Worm (Caenorhabditis elegans) whole organism, young adult: ENCODE measurements around the gene tsp-16.

Experiments used
- B0336.3 ChIP-seq: fragments of 200-800 bp; sonication (Bioruptor generic); IDR thresholded peaks from 2 replicates; pipeline ENCODE4 v1.3.6; 2022; ENCODE audit warnings: missing genetic modification characterization, missing compliant biosample characterization
- C06A6.2 ChIP-seq: fragments of 200-800 bp; sonication (Bioruptor generic); conservative IDR thresholded peaks from 2 replicates; pipeline ENCODE4 v1.3.6; 2022; ENCODE audit warnings: missing genetic modification characterization, missing compliant biosample characterization
- D2030.7 ChIP-seq: fragments of 200-800 bp; sonication (Bioruptor generic); IDR thresholded peaks from 2 replicates; pipeline ENCODE4 v1.3.6; 2022; ENCODE audit warnings: missing genetic modification reagents, missing genetic modification characterization, missing compliant biosample characterization
- F22D6.2 ChIP-seq: sonication (generic microtip); optimal IDR thresholded peaks from 2 replicates; lab custom pipeline; 2016; ENCODE audit warnings: mild to moderate bottlenecking, missing genetic modification characterization, missing compliant biosample characterization
- F37B4.10 ChIP-seq: fragments of 200-800 bp; sonication (Bioruptor generic); IDR thresholded peaks from 2 replicates; pipeline ENCODE4 v1.3.6; 2022; ENCODE audit warnings: missing genetic modification characterization, missing compliant biosample characterization
- F39B2.1 ChIP-seq: fragments of 200-800 bp; sonication (Bioruptor generic); IDR thresholded peaks from 2 replicates; pipeline ENCODE4 v1.3.6; 2022; ENCODE audit warnings: missing genetic modification reagents, missing genetic modification characterization, missing compliant biosample characterization
- F57C9.4 ChIP-seq: sonication (generic microtip); optimal IDR thresholded peaks from 2 replicates; lab custom pipeline; 2017; ENCODE audit warnings: mild to moderate bottlenecking, missing genetic modification characterization, missing compliant biosample characterization
- K11D2.4 ChIP-seq: fragments of 200-800 bp; sonication (Bioruptor generic); IDR thresholded peaks from 2 replicates; pipeline ENCODE4 v1.3.6; 2022; ENCODE audit warnings: missing genetic modification reagents, missing genetic modification characterization, missing compliant biosample characterization
- T26A5.8 ChIP-seq: sonication (generic microtip); optimal IDR thresholded peaks from 2 replicates; lab custom pipeline; 2016; ENCODE audit warnings: missing genetic modification characterization, missing compliant biosample characterization
- Y67H2A.10 ChIP-seq: fragments of 200-800 bp; sonication (Bioruptor generic); conservative IDR thresholded peaks from 2 replicates; pipeline ENCODE4 v1.3.6; 2022; ENCODE audit warnings: missing genetic modification reagents, missing genetic modification characterization, missing compliant biosample characterization
- Y95B8A.8 ChIP-seq: fragments of 200-800 bp; sonication (Bioruptor generic); IDR thresholded peaks from 2 replicates; pipeline ENCODE4 v1.3.6; 2022; ENCODE audit warnings: missing genetic modification reagents, missing genetic modification characterization, missing compliant biosample characterization
- attf-5 ChIP-seq: fragments of 200-800 bp; sonication (Bioruptor generic); optimal IDR thresholded peaks from 2 replicates; lab custom pipeline; 2018; ENCODE audit warnings: mild to moderate bottlenecking, missing genetic modification characterization, missing compliant biosample characterization
- attf-6 ChIP-seq: fragments of 200-800 bp; sonication (Bioruptor generic); IDR thresholded peaks from 2 replicates; pipeline ENCODE4 v1.3.6; 2022; ENCODE audit warnings: missing genetic modification reagents, missing genetic modification characterization, missing compliant biosample characterization
- bed-2 ChIP-seq: fragments of 200-800 bp; sonication (Bioruptor generic); IDR thresholded peaks from 2 replicates; pipeline ENCODE4 v1.3.6; 2022; ENCODE audit warnings: missing genetic modification reagents, missing genetic modification characterization, missing compliant biosample characterization
- cebp-1 ChIP-seq, 2 experiments: fragments of 200-800 bp in 1 of 2; sonication (Bioruptor generic) in 1 of 2; sonication (generic microtip) in 1 of 2; IDR thresholded peaks in 1 of 2; optimal IDR thresholded peaks in 1 of 2; 2 replicates each; pipeline versions ENCODE4 v1.3.6 to Lab custom; 2017 to 2022; ENCODE audit warnings: missing compliant biosample characterization in 2 of 2, missing genetic modification characterization in 2 of 2, mild to moderate bottlenecking in 1 of 2, missing genetic modification reagents in 1 of 2, moderate library complexity in 1 of 2
- ceh-79 ChIP-seq: sonication (generic microtip); optimal IDR thresholded peaks from 2 replicates; lab custom pipeline; 2017; ENCODE audit warnings: mild to moderate bottlenecking, missing genetic modification characterization, missing compliant biosample characterization
- die-1 ChIP-seq: sonication (generic microtip); optimal IDR thresholded peaks from 2 replicates; lab custom pipeline; 2016; ENCODE audit warnings: missing genotype, mild to moderate bottlenecking, missing genetic modification characterization, missing compliant biosample characterization
- efl-1 ChIP-seq: fragments of 150-350 bp; optimal IDR thresholded peaks from 2 replicates; lab custom pipeline; 2014; ENCODE audit warnings: missing biosample characterization, missing genetic modification reagents, missing genetic modification characterization
- hlh-12 ChIP-seq: sonication (generic microtip); optimal IDR thresholded peaks from 2 replicates; lab custom pipeline; 2016; ENCODE audit warnings: missing genetic modification characterization, missing compliant biosample characterization
- hmg-1.2 ChIP-seq: fragments of 200-800 bp; sonication (Bioruptor generic); IDR thresholded peaks from 2 replicates; pipeline ENCODE4 v1.3.6; 2022; ENCODE audit warnings: missing genetic modification reagents, missing genetic modification characterization, missing compliant biosample characterization
- let-526 ChIP-seq: fragments of 200-800 bp; sonication (Bioruptor generic); IDR thresholded peaks from 2 replicates; pipeline ENCODE4 v1.3.6; 2022; ENCODE audit warnings: missing genetic modification reagents, missing genetic modification characterization, missing compliant biosample characterization
- lin-35 ChIP-seq, 3 experiments: fragments of 150-350 bp in 2 of 3; sonication (generic microtip) in 1 of 3; optimal IDR thresholded peaks; 2 replicates each; lab custom pipeline; 2014 to 2018; ENCODE audit warnings: missing biosample characterization in 3 of 3, missing genetic modification characterization in 3 of 3, missing genetic modification reagents in 3 of 3
- lin-40 ChIP-seq: sonication (generic microtip); optimal IDR thresholded peaks from 2 replicates; lab custom pipeline; 2016; ENCODE audit warnings: missing genetic modification characterization, mild to moderate bottlenecking, missing compliant biosample characterization, missing genotype, missing genetic modification reagents
- madf-6 ChIP-seq: fragments of 200-800 bp; sonication (Bioruptor generic); IDR thresholded peaks from 2 replicates; pipeline ENCODE4 v1.3.6; 2022; ENCODE audit warnings: missing genetic modification reagents, missing genetic modification characterization, missing compliant biosample characterization
- nfya-2 ChIP-seq: fragments of 200-800 bp; sonication (Bioruptor generic); IDR thresholded peaks from 2 replicates; pipeline ENCODE4 v1.3.6; 2022; ENCODE audit warnings: missing genetic modification reagents, missing genetic modification characterization, missing compliant biosample characterization
- nfyb-1 ChIP-seq: fragments of 200-800 bp; sonication (Bioruptor generic); IDR thresholded peaks from 2 replicates; pipeline ENCODE4 v1.3.6; 2022; ENCODE audit warnings: missing genetic modification reagents, missing genetic modification characterization, missing compliant biosample characterization
- nhr-179 ChIP-seq: sonication (generic microtip); optimal IDR thresholded peaks from 2 replicates; lab custom pipeline; 2016; ENCODE audit warnings: mild to moderate bottlenecking, missing genetic modification characterization, missing compliant biosample characterization
- nhr-90 ChIP-seq: sonication (generic microtip); optimal IDR thresholded peaks from 2 replicates; lab custom pipeline; 2016; ENCODE audit warnings: missing genotype, mild to moderate bottlenecking, missing genetic modification characterization, missing compliant biosample characterization
- sea-2 ChIP-seq: fragments of 200-800 bp; sonication (Bioruptor generic); IDR thresholded peaks from 2 replicates; pipeline ENCODE4 v1.3.6; 2022; ENCODE audit warnings: missing genetic modification characterization, missing compliant biosample characterization
- snpc-1.3 ChIP-seq: sonication (generic microtip); optimal IDR thresholded peaks from 2 replicates; lab custom pipeline; 2017; ENCODE audit warnings: missing genetic modification characterization, mild to moderate bottlenecking, missing compliant biosample characterization, antibody characterized with exemption, moderate library complexity, missing genotype, missing genetic modification reagents; ENCODE audit not compliant: insufficient read depth
- sptf-2 ChIP-seq: fragments of 200-800 bp; sonication (Bioruptor generic); optimal IDR thresholded peaks from 2 replicates; lab custom pipeline; 2018; ENCODE audit warnings: mild to moderate bottlenecking, missing genetic modification characterization, missing compliant biosample characterization
- unc-130 ChIP-seq: sonication (generic microtip); optimal IDR thresholded peaks from 2 replicates; lab custom pipeline; 2016; ENCODE audit warnings: missing genetic modification reagents, missing genetic modification characterization, missing compliant biosample characterization
- unc-62 ChIP-seq: fragments of 150-350 bp; optimal IDR thresholded peaks from 2 replicates; lab custom pipeline; 2014; ENCODE audit warnings: missing biosample characterization, missing genetic modification reagents, missing genetic modification characterization
- zfh-2 ChIP-seq: fragments of 200-800 bp; sonication (Bioruptor generic); conservative IDR thresholded peaks from 2 replicates; pipeline ENCODE4 v1.3.6; 2022; ENCODE audit warnings: missing genetic modification reagents, missing genetic modification characterization, missing compliant biosample characterization
- ztf-18 ChIP-seq: sonication (generic microtip); optimal IDR thresholded peaks from 2 replicates; lab custom pipeline; 2016; ENCODE audit warnings: missing genotype, mild to moderate bottlenecking, missing genetic modification characterization, missing compliant biosample characterization
- ztf-22 ChIP-seq: fragments of 200-800 bp; sonication (Bioruptor generic); optimal IDR thresholded peaks from 2 replicates; lab custom pipeline; 2018; ENCODE audit warnings: mild to moderate bottlenecking, missing genetic modification characterization, moderate library complexity, missing compliant biosample characterization
- ztf-25 ChIP-seq: fragments of 200-800 bp; sonication (Bioruptor generic); IDR thresholded peaks from 2 replicates; pipeline ENCODE4 v1.3.6; 2022; ENCODE audit warnings: missing genetic modification reagents, missing genetic modification characterization, missing compliant biosample characterization
- ztf-28 ChIP-seq: fragments of 200-800 bp; sonication (Bioruptor generic); IDR thresholded peaks from 2 replicates; pipeline ENCODE4 v1.3.6; 2022; ENCODE audit warnings: missing genetic modification reagents, missing genetic modification characterization, missing compliant biosample characterization
- ztf-3 ChIP-seq: fragments of 200-800 bp; sonication (Bioruptor generic); optimal IDR thresholded peaks from 2 replicates; lab custom pipeline; 2018; ENCODE audit warnings: mild to moderate bottlenecking, missing genetic modification characterization, missing compliant biosample characterization
- ztf-6 ChIP-seq: fragments of 200-800 bp; sonication (Bioruptor generic); IDR thresholded peaks from 2 replicates; pipeline ENCODE4 v1.3.6; 2022; ENCODE audit warnings: missing genetic modification reagents, missing genetic modification characterization, missing compliant biosample characterization

The tsp-16 gene

DNA sequence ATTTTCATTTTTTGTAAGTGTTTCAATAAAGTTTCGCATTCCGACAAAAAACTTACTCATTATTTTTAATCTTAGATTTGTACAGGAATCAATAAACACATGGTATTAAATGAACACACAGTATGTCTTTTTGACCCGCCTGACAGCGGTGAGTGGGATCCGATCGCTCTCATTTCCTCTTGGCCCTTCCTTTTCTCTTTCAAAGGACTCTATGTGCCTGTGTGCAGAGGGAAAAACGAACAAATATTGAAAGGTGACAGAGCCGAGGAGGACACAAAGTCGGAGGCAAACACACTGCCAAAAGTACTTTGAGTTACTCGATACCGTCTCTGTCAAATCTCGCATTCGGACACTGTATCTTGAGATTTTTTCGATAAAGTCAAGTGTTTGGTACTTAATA lies at the start of gene tsp-16, which contains the start of gene F01E11.20:
tsp-16 (minus strand) TSS at position 173 of the 400 bp plus-strand sequence.
F01E11.20 (minus strand) TSS at position 101 of the 400 bp plus-strand sequence.
- no peak for TF ChIP-seq T26A5.8 (tag; lab: Kevin White, UChicago)
- no peak for TF ChIP-seq madf-6 (GFP tag; lab: Robert Waterston, UW)
- TF ChIP-seq lin-40 (tag; lab: Kevin White, UChicago) = no peak
- TF ChIP-seq snpc-1.3 (tag; lab: Kevin White, UChicago) = no peak
- TF ChIP-seq attf-5 = no peak
- TF ChIP-seq unc-130 = no peak
- no peak for TF ChIP-seq F37B4.10 (GFP tag; lab: Robert Waterston, UW)
- TF ChIP-seq sea-2 (GFP tag; lab: Robert Waterston, UW) = no peak
- no peak for TF ChIP-seq hmg-1.2
- TF ChIP-seq Y95B8A.8 = no peak
- TF ChIP-seq F22D6.2 (tag; lab: Kevin White, UChicago) = no peak
- no peak for TF ChIP-seq die-1 (tag; lab: Kevin White, UChicago)
- TF ChIP-seq B0336.3 (GFP tag; lab: Robert Waterston, UW) = no peak
- TF ChIP-seq efl-1 (GFP tag; lab: Kevin White, UChicago) = no peak
- TF ChIP-seq attf-6 (GFP tag; lab: Robert Waterston, UW) = no peak
- TF ChIP-seq bed-2 = no peak
- no peak for TF ChIP-seq C06A6.2
- TF ChIP-seq, all 124 proteins: peak for 0

DNA sequence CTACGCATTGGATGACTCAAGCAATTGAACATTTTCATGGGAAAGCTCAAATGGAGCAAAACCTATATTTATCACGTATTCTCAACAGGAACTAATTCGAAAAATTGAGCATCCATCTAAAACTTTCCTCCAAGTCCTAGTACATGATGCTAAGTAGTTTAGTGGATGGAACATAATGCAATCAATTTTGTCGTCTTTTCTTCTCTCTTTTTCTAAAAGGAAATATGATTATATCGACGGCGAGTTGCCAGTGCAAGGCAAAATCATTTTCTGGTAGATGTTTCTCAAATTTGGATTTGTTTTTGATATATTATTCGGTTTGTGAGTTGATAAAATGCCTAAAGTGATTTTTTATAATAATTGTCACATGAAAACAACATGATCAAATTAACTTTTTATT lies 44.3 kb upstream of the tsp-16 start:
- TF ChIP-seq sea-2 (GFP tag; lab: Robert Waterston, UW) (no peak), F39B2.1 (GFP tag; lab: Robert Waterston, UW) (no peak), ztf-22 (no peak), lin-35 (GFP tag; optimal IDR thresholded peaks at IDR 0.05; lab: Kevin White, UChicago) (no peak), K11D2.4 (GFP tag; lab: Robert Waterston, UW) (no peak), Y67H2A.10 (GFP tag; lab: Robert Waterston, UW) (no peak), cebp-1 (GFP tag; IDR thresholded peaks at IDR 0.05; lab: Robert Waterston, UW) (no peak), cebp-1 (tag; optimal IDR thresholded peaks at IDR 0.05; lab: Kevin White, UChicago) (no peak), hlh-12 (tag; lab: Kevin White, UChicago) (no peak), hmg-1.2 (no peak), unc-62 (GFP tag; lab: Kevin White, UChicago) (no peak), sptf-2 (GFP tag; lab: Kevin White, UChicago) (no peak), ztf-3 (no peak), F57C9.4 (no peak), ztf-28 (GFP tag; lab: Robert Waterston, UW) (no peak)
- TF ChIP-seq, all 124 proteins: peak for 0

DNA sequence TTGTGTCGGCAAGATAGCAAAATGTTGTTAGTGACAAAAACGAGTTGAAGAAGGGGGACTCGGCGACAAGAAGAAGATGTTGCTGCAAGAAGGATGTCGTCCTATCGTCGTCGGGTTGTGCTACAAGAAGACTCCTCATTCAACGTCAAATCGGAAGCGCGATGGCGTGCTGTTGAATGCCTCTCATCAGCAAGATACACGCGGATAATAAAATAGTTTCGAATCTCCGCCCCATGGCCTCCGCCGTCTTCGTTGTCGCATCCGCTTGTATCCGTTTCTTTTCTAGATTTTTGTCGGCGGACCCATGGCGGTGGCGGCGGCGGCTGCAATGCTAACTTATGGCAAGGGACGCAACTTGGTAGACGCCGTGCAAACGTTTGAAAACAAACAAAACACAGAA lies 41.6 kb upstream of the tsp-16 start:
- TF ChIP-seq ztf-18 (tag; lab: Kevin White, UChicago) (no peak), nfya-2 (GFP tag; lab: Robert Waterston, UW) (no peak), nhr-90 (no peak), F37B4.10 (GFP tag; lab: Robert Waterston, UW) (0 out of 2 replicates have a peak, but pooled peaks have one; percentile 70), ztf-28 (GFP tag; lab: Robert Waterston, UW) (no peak), D2030.7 (GFP tag; lab: Robert Waterston, UW) (no peak), ztf-25 (GFP tag; lab: Robert Waterston, UW) (no peak), let-526 (no peak)

DNA sequence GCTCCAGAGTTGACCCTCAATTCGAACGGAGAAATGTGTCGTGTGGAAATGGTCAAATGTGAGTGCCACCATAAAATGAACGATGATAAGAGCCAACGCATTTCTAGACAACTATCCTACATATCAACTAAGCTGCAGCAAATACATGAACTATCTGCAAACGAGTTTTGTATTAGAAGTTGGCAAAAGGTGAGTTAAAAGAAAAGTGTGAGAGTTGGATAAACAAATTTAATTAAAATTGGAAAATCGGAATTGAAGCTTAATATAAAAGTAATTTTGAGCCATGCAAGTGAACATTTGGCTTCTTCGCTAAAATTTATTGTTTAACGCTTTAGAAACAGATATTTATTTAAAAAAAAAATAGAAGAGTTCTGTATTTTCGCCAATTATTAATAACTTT lies 39.5 kb upstream of the tsp-16 start, which contains the start of gene cest-19:
cest-19 (minus strand) TSS at position 101 of the 400 bp plus-strand sequence.
- TF ChIP-seq ztf-6 (GFP tag; lab: Robert Waterston, UW) = no peak
- no peak for TF ChIP-seq nfyb-1
- no peak for TF ChIP-seq ceh-79
- no peak for TF ChIP-seq zfh-2 (GFP tag; lab: Robert Waterston, UW)
- no peak for TF ChIP-seq nhr-179
